Worm (Caenorhabditis elegans): Measurements from ENCODE around the gene F49H6.5.

F49H6.5 gene

ce11 chrV:17022613-17023322 lies at the start of gene F49H6.5, which contains the start of gene F49H6.8:
Gene F49H6.5 (plus strand): TSS chrV:17023241.
Gene F49H6.8 (minus strand): TSS chrV:17022663.
- TF ChIP-seq dpff-1 (tag; optimal IDR thresholded peaks at IDR 0.05) (no peak), T26A5.8 (tag; optimal IDR thresholded peaks at IDR 0.05) (no peak), lin-26 (GFP tag; IDR thresholded peaks at IDR 0.05) (no peak), Y79H2A.3 (GFP tag; conservative IDR thresholded peaks at IDR 0.05) (no peak), F33H1.4 (GFP tag; IDR thresholded peaks at IDR 0.05) (no peak), snpc-4 (GFP tag; optimal IDR thresholded peaks at IDR 0.05) (no peak), snpc-4 (tag; optimal IDR thresholded peaks at IDR 0.05) (peak in 1 of 4 experiments; percentile 40), ztf-22 (GFP tag; optimal IDR thresholded peaks at IDR 0.05) (no peak), nhr-80 (tag; optimal IDR thresholded peaks at IDR 0.05) (peak; percentile 37), hmg-1.2 (GFP tag; IDR thresholded peaks at IDR 0.05) (no peak), nhr-179 (tag; optimal IDR thresholded peaks at IDR 0.05) (no peak)

ce11 chrV:16973338-16973737 lies 49.7 kb upstream of the F49H6.5 start:
- no peak for TF ChIP-seq lsl-1 (GFP tag; optimal IDR thresholded peaks at IDR 0.05)
- TF ChIP-seq chd-7 (tag; optimal IDR thresholded peaks at IDR 0.05): no peak

ce11 chrV:16974919-16975318 lies 48.1 kb upstream of the F49H6.5 start, which contains the start of gene srx-54:
Gene srx-54 (plus strand): TSS chrV:16975219.
- no peak for TF ChIP-seq snpc-1.3 (tag; optimal IDR thresholded peaks at IDR 0.05; ENCODE audit: insufficient read depth)
- no peak for TF ChIP-seq atf-7 (tag; optimal IDR thresholded peaks at IDR 0.05)
- TF ChIP-seq ztf-6 (GFP tag; IDR thresholded peaks at IDR 0.05): no peak
- no peak for TF ChIP-seq rcor-1 (GFP tag; IDR thresholded peaks at IDR 0.05)
- no peak for TF ChIP-seq ztf-22 (GFP tag; optimal IDR thresholded peaks at IDR 0.05)
- no peak for TF ChIP-seq ceh-91 (GFP tag; IDR thresholded peaks at IDR 0.05)
- TF ChIP-seq F37B4.10 (GFP tag; IDR thresholded peaks at IDR 0.05): no peak
- TF ChIP-seq Y79H2A.3 (GFP tag; conservative IDR thresholded peaks at IDR 0.05): no peak
- TF ChIP-seq egl-44 (GFP tag; IDR thresholded peaks at IDR 0.05): no peak
- no peak for TF ChIP-seq unc-62 (GFP tag; optimal IDR thresholded peaks at IDR 0.05)
- TF ChIP-seq rpc-1 (optimal IDR thresholded peaks at IDR 0.05): no peak
- TF ChIP-seq rpc-1 (tag; optimal IDR thresholded peaks at IDR 0.05): no peak
- TF ChIP-seq B0336.3 (GFP tag; IDR thresholded peaks at IDR 0.05): no peak
- TF ChIP-seq F49E8.2 (tag; optimal IDR thresholded peaks at IDR 0.05; ENCODE audit: insufficient read depth): no peak
- TF ChIP-seq efl-1 (GFP tag; optimal IDR thresholded peaks at IDR 0.05): no peak
- no peak for TF ChIP-seq bed-1 (GFP tag; IDR thresholded peaks at IDR 0.05)
- TF ChIP-seq aptf-3 (GFP tag; IDR thresholded peaks at IDR 0.05): no peak
- no peak for TF ChIP-seq mcd-1 (GFP tag; IDR thresholded peaks at IDR 0.05)
- TF ChIP-seq D2030.7 (GFP tag; IDR thresholded peaks at IDR 0.05): no peak

- TF ChIP-seq attf-3 (GFP tag; conservative IDR thresholded peaks at IDR 0.05) (no peak), B0035.1 (tag; optimal IDR thresholded peaks at IDR 0.05) (no peak), B0019.2 (GFP tag; conservative IDR thresholded peaks at IDR 0.05) (no peak), unc-130 (GFP tag; optimal IDR thresholded peaks at IDR 0.05) (no peak)
Measured at ce11 chrV:16980368-16980767, 42.7 kb upstream of the F49H6.5 start, which contains the start of gene srz-54. Gene srz-54 (plus strand): TSS chrV:16980668.

Measured in whole organism, young adult.